Worm (Caenorhabditis elegans): Measurements from ENCODE around the gene srz-63.
A peak's percentile ranks its signal among the peaks of the same experiment; 100 is the strongest.

The srz-63 gene

DNA sequence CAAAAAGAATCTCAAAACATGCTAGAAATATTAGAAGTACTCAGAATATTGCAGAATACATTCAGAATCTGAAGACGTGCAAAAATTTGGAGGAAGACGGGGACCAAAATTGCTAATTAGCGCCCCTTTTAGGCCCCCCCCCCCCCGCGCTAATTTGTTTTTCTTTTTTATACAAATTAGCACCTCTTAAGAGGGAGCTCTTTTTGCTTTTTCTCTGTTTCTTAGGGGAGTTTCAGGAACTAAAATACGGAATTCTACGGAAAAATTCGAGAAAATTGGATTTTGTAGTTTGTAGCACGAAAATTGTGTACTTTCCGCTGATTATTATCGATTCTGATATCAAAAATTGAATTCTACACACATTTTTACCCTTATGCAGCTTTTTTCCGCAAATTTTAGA is 23.1 kb downstream of the srz-63 start, which contains the start of gene glb-31:
Gene glb-31, minus strand, starts transcription at position 101 of the 400 bp plus-strand sequence.
- no peak for TF ChIP-seq lsy-2 (tag; optimal IDR thresholded peaks at IDR 0.05)
- TF ChIP-seq ama-1 (optimal IDR thresholded peaks at IDR 0.05) = no peak
- TF ChIP-seq unc-55 (GFP tag; optimal IDR thresholded peaks at IDR 0.05) = no peak
- TF ChIP-seq nhr-129 (tag; optimal IDR thresholded peaks at IDR 0.05) = no peak
- TF ChIP-seq zag-1 (tag; optimal IDR thresholded peaks at IDR 0.05) = no peak
- TF ChIP-seq lin-13 (GFP tag; optimal IDR thresholded peaks at IDR 0.05) = no peak
- no peak for TF ChIP-seq nhr-6 (tag; optimal IDR thresholded peaks at IDR 0.05)
- no peak for TF ChIP-seq egl-27 (tag; optimal IDR thresholded peaks at IDR 0.05)
- no peak for TF ChIP-seq nhr-237 (tag; optimal IDR thresholded peaks at IDR 0.05)
- TF ChIP-seq gmeb-1 (tag; optimal IDR thresholded peaks at IDR 0.05) = no peak
- TF ChIP-seq peb-1 (tag; optimal IDR thresholded peaks at IDR 0.05) = no peak
- no peak for TF ChIP-seq blmp-1 (tag; optimal IDR thresholded peaks at IDR 0.05; ENCODE audit: insufficient read depth)
- no peak for TF ChIP-seq elt-1 (tag; optimal IDR thresholded peaks at IDR 0.05)
- no peak for TF ChIP-seq ztf-4 (tag; optimal IDR thresholded peaks at IDR 0.05)

DNA sequence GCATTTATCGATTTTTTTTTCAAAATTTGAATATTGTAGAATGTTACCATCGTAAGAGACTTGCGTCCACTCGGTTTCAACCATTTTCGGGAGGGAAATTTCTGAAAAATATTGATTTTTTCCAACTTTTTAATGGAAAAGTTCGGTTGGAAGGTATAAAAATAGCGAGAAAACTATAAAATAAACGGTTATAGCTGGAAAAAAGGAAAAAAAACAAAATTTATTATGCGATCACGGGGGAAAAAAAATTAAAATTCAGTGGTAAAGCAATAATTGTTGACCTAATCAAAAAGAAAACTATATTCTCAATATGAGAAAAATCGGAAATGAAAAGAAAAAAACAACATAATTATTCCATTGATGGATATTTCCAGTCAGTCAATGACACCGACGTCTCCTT is 27.6 kb downstream of the srz-63 start, which contains the start of gene emc-2:
Gene emc-2, minus strand, starts transcription at position 101 of the 400 bp plus-strand sequence.
- no peak for TF ChIP-seq alr-1 (tag; optimal IDR thresholded peaks at IDR 0.05)
- TF ChIP-seq nhr-12 (tag; optimal IDR thresholded peaks at IDR 0.05) = no peak
- no peak for TF ChIP-seq ztf-11 (tag; optimal IDR thresholded peaks at IDR 0.05)
- TF ChIP-seq R02D3.7 (tag; optimal IDR thresholded peaks at IDR 0.05) = no peak
- no peak for TF ChIP-seq sem-4 (tag; optimal IDR thresholded peaks at IDR 0.05)
- TF ChIP-seq unc-39 (tag; optimal IDR thresholded peaks at IDR 0.05) = no peak
- no peak for TF ChIP-seq aly-2 (tag; optimal IDR thresholded peaks at IDR 0.05)
- TF ChIP-seq nhr-11 (tag; optimal IDR thresholded peaks at IDR 0.05) = no peak
- TF ChIP-seq zag-1 (tag; optimal IDR thresholded peaks at IDR 0.05) = no peak
- TF ChIP-seq nhr-77 (tag; optimal IDR thresholded peaks at IDR 0.05) = no peak
- no peak for TF ChIP-seq lin-11 (tag; optimal IDR thresholded peaks at IDR 0.05)
- no peak for TF ChIP-seq lin-39 (tag; optimal IDR thresholded peaks at IDR 0.05)
- TF ChIP-seq ZK546.5 (tag; optimal IDR thresholded peaks at IDR 0.05) = no peak
- TF ChIP-seq egl-27 (tag; optimal IDR thresholded peaks at IDR 0.05) = no peak
- TF ChIP-seq ama-1 (optimal IDR thresholded peaks at IDR 0.05) = no peak
- no peak for TF ChIP-seq ceh-16 (tag; optimal IDR thresholded peaks at IDR 0.05)
- TF ChIP-seq mab-5 (tag; optimal IDR thresholded peaks at IDR 0.05) = no peak
- TF ChIP-seq ceh-82 (tag; optimal IDR thresholded peaks at IDR 0.05) = no peak

DNA sequence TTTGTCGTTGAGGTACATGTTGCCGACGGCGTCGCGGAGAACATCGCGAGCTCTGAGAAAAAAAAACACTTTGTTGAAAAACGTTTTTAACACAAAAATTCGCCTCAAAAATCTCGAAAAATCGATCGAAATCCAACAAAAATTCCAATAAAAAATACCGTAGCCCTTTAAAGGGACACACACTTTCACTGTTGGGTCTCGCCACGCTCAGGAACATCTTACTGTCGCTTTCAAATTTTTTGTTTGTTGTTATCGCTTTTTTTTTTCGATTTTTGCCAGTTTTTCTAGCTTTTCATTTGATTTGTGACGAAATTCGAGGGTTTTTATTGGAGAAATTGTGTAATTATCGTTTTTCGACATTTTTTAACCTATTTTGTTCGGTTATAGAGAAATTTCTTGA is 28.1 kb downstream of the srz-63 start:
- TF ChIP-seq blmp-1 (tag; optimal IDR thresholded peaks at IDR 0.05; ENCODE audit: insufficient read depth) (no peak), Y55F3AM.14 (GFP tag; optimal IDR thresholded peaks at IDR 0.05) (no peak), nhr-77 (tag; optimal IDR thresholded peaks at IDR 0.05) (no peak), nhr-23 (tag; optimal IDR thresholded peaks at IDR 0.05) (no peak), mab-5 (tag; optimal IDR thresholded peaks at IDR 0.05) (no peak), dmd-4 (tag; optimal IDR thresholded peaks at IDR 0.05) (no peak)

DNA sequence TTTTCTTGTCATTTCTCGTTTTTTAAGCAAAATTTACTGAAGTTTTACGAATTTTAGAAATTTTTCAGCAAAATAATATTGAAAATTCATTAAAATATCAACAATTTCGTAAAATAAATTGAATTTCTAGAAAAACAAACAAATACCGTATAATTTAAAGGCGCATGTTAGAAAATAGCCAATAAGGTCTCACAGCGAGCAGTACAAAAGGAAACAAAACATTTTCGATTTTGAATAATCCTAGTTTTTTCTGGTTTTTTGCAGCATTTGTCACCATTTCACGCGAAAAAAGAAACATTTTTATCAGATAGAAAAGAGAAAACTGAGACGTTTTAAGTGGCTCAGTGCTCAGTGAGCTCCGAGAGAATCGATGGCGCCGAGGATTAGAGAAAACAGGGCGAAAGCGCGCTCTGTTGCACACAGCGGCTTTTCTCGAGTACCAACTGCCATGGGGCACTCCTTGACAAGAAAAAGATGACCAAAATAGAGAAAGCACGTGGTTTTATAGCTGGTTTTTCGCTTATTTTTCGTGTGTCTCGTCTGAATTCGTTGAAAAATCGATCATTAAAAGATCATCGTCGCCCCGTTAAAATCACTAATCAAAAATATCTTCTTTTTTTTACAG is 31.6 kb downstream of the srz-63 start, which contains the start of the genes alh-6 and fcho-1:
Gene alh-6, minus strand, starts transcription at position 242 of the 625 bp plus-strand sequence.
Gene fcho-1, plus strand, starts transcription at position 624 of the 625 bp plus-strand sequence.
- TF ChIP-seq elt-3 (tag; optimal IDR thresholded peaks at IDR 0.05) (no peak), peb-1 (tag; optimal IDR thresholded peaks at IDR 0.05) (no peak), sem-4 (tag; optimal IDR thresholded peaks at IDR 0.05) (no peak), unc-55 (GFP tag; optimal IDR thresholded peaks at IDR 0.05) (peak; percentile 49), snpc-4 (tag; optimal IDR thresholded peaks at IDR 0.05) (no peak), lin-13 (GFP tag; optimal IDR thresholded peaks at IDR 0.05) (peak; percentile 1), lin-11 (tag; optimal IDR thresholded peaks at IDR 0.05) (no peak), lsy-2 (tag; optimal IDR thresholded peaks at IDR 0.05) (peak in 1 of 2 experiments; percentile 47), mbf-1 (tag; optimal IDR thresholded peaks at IDR 0.05) (no peak), gmeb-1 (tag; optimal IDR thresholded peaks at IDR 0.05) (no peak), nhr-11 (tag; optimal IDR thresholded peaks at IDR 0.05) (no peak), nhr-21 (tag; optimal IDR thresholded peaks at IDR 0.05) (no peak), sma-9 (GFP tag; optimal IDR thresholded peaks at IDR 0.05) (no peak), sma-9 (tag; optimal IDR thresholded peaks at IDR 0.05) (no peak), nhr-237 (tag; optimal IDR thresholded peaks at IDR 0.05) (no peak), nhr-12 (tag; optimal IDR thresholded peaks at IDR 0.05) (no peak), nhr-77 (tag; optimal IDR thresholded peaks at IDR 0.05) (no peak), ztf-4 (tag; optimal IDR thresholded peaks at IDR 0.05) (no peak), ceh-82 (tag; optimal IDR thresholded peaks at IDR 0.05) (no peak), F13H6.1 (tag; optimal IDR thresholded peaks at IDR 0.05) (peak; percentile 17), fos-1 (tag; optimal IDR thresholded peaks at IDR 0.05) (no peak), ama-1 (optimal IDR thresholded peaks at IDR 0.05) (no peak), C34F6.9 (tag; optimal IDR thresholded peaks at IDR 0.05) (peak; percentile 31), mdl-1 (tag; optimal IDR thresholded peaks at IDR 0.05) (no peak), nhr-25 (tag; optimal IDR thresholded peaks at IDR 0.05) (no peak), blmp-1 (tag; optimal IDR thresholded peaks at IDR 0.05; ENCODE audit: insufficient read depth) (no peak), dmd-4 (tag; optimal IDR thresholded peaks at IDR 0.05) (no peak), crh-2 (tag; optimal IDR thresholded peaks at IDR 0.05) (peak; percentile 1), alr-1 (tag; optimal IDR thresholded peaks at IDR 0.05) (no peak)

Data from whole organism, L2 larva.